Fruit fly (Drosophila melanogaster) whole organism: ENCODE results near the gene Elp6.

Experiments
- CG8478 ChIP-seq: fragments of >200 bp; optimal IDR thresholded peaks from 2 replicates; lab custom pipeline; 2018; ENCODE audit warnings: inconsistent platforms
- Dll ChIP-seq: fragments of >200 bp; optimal IDR thresholded peaks from 2 replicates; lab custom pipeline; 2017
- EcR ChIP-seq, 2 experiments: fragments of >200 bp; optimal IDR thresholded peaks; 2 replicates each; lab custom pipeline; 2017; ENCODE audit warnings: missing biosample characterization in 2 of 2, missing genetic modification characterization in 2 of 2, missing genetic modification reagents in 2 of 2
- pan ChIP-seq: fragments of >200 bp; optimal IDR thresholded peaks from 2 replicates; lab custom pipeline; 2017
- psq ChIP-seq: fragments of >200 bp; optimal IDR thresholded peaks from 2 replicates; lab custom pipeline; 2017
- usp ChIP-seq: fragments of >200 bp; optimal IDR thresholded peaks from 2 replicates; lab custom pipeline; 2017; ENCODE audit warnings: missing biosample characterization, missing genetic modification characterization, mixed read lengths

The Elp6 gene

dm6 chr3R:13365665-13366414 lies 870 bp downstream of the Elp6 start:
- TF ChIP-seq Dll (lab: Kevin White, UChicago) = no peak
- no peak for TF ChIP-seq pan (lab: Kevin White, UChicago)
- no peak for TF ChIP-seq CG8478 (lab: Kevin White, UChicago)
- TF ChIP-seq usp (GFP tag; lab: Kevin White, UChicago) = no peak
- no peak for TF ChIP-seq psq (lab: Kevin White, UChicago)
- no peak for TF ChIP-seq EcR (GFP tag; optimal IDR thresholded peaks at IDR 0.05; lab: Kevin White, UChicago)

- peak; percentile 90 for TF ChIP-seq Dll (lab: Kevin White, UChicago)
- no peak for TF ChIP-seq psq (lab: Kevin White, UChicago)
Observed at dm6 chr3R:13364175-13365174, 2.2 kb downstream of the Elp6 start, which contains the start of gene Dic1. Gene Dic1 (plus strand): TSS chr3R:13364938.

dm6 chr3R:13363347-13363994 lies 3.2 kb downstream of the Elp6 start:
- TF ChIP-seq Dll (lab: Kevin White, UChicago) = no peak
- TF ChIP-seq EcR (GFP tag; optimal IDR thresholded peaks at IDR 0.05; lab: Kevin White, UChicago) = no peak
- TF ChIP-seq CG8478 (lab: Kevin White, UChicago) = no peak
- no peak for TF ChIP-seq pan (lab: Kevin White, UChicago)
- no peak for TF ChIP-seq psq (lab: Kevin White, UChicago)
- TF ChIP-seq usp (GFP tag; lab: Kevin White, UChicago) = no peak

dm6 chr3R:13360108-13360507 lies 6.6 kb downstream of the Elp6 start:
- no peak for TF ChIP-seq CG8478 (lab: Kevin White, UChicago)
- no peak for TF ChIP-seq psq (lab: Kevin White, UChicago)
- TF ChIP-seq pan (lab: Kevin White, UChicago) = no peak
- no peak for TF ChIP-seq usp (GFP tag; lab: Kevin White, UChicago)
- TF ChIP-seq Dll (lab: Kevin White, UChicago) = no peak
- TF ChIP-seq EcR (GFP tag; optimal IDR thresholded peaks at IDR 0.05; lab: Kevin White, UChicago) = no peak

- TF ChIP-seq usp (GFP tag; lab: Kevin White, UChicago) = no peak
- no peak for TF ChIP-seq EcR (GFP tag; optimal IDR thresholded peaks at IDR 0.05; lab: Kevin White, UChicago)
- TF ChIP-seq psq (lab: Kevin White, UChicago) = no peak
- TF ChIP-seq Dll (lab: Kevin White, UChicago) = no peak
- no peak for TF ChIP-seq pan (lab: Kevin White, UChicago)
- no peak for TF ChIP-seq CG8478 (lab: Kevin White, UChicago)
Observed at dm6 chr3R:13356960-13357359, 9.8 kb downstream of the Elp6 start.

- no peak for TF ChIP-seq Dll (lab: Kevin White, UChicago)
Observed at dm6 chr3R:13353373-13353772, 13.3 kb downstream of the Elp6 start, which contains the start of gene mthl12. Gene mthl12 (plus strand): TSS chr3R:13353673.

- TF ChIP-seq CG8478 (lab: Kevin White, UChicago) = no peak
- TF ChIP-seq Dll (lab: Kevin White, UChicago) = no peak
- TF ChIP-seq pan (lab: Kevin White, UChicago) = no peak
- TF ChIP-seq EcR (GFP tag; optimal IDR thresholded peaks at IDR 0.05; lab: Kevin White, UChicago) = no peak
- no peak for TF ChIP-seq usp (GFP tag; lab: Kevin White, UChicago)
- no peak for TF ChIP-seq psq (lab: Kevin White, UChicago)
Observed at dm6 chr3R:13338030-13338429, 28.7 kb downstream of the Elp6 start, which contains the start of gene PK2-R1. Gene PK2-R1 (plus strand): TSS chr3R:13338330.

dm6 chr3R:13334007-13334406 lies 32.7 kb downstream of the Elp6 start, which contains the start of gene PK2-R2:
Gene PK2-R2 (minus strand): TSS chr3R:13334166.
- TF ChIP-seq usp (GFP tag; lab: Kevin White, UChicago) = no peak
- TF ChIP-seq pan (lab: Kevin White, UChicago) = no peak
- no peak for TF ChIP-seq Dll (lab: Kevin White, UChicago)
- no peak for TF ChIP-seq CG8478 (lab: Kevin White, UChicago)
- no peak for TF ChIP-seq psq (lab: Kevin White, UChicago)
- TF ChIP-seq EcR (GFP tag; optimal IDR thresholded peaks at IDR 0.05; lab: Kevin White, UChicago) = no peak

dm6 chr3R:13333031-13333430 lies 33.7 kb downstream of the Elp6 start:
- TF ChIP-seq CG8478 (lab: Kevin White, UChicago) (no peak), Dll (lab: Kevin White, UChicago) (no peak), psq (lab: Kevin White, UChicago) (no peak), EcR (GFP tag; optimal IDR thresholded peaks at IDR 0.05; lab: Kevin White, UChicago) (no peak), pan (lab: Kevin White, UChicago) (no peak), usp (GFP tag; lab: Kevin White, UChicago) (no peak)

- TF ChIP-seq psq (lab: Kevin White, UChicago) = no peak
- TF ChIP-seq pan (lab: Kevin White, UChicago) = no peak
- no peak for TF ChIP-seq CG8478 (lab: Kevin White, UChicago)
Observed at dm6 chr3R:13319873-13320272, 46.8 kb downstream of the Elp6 start.

dm6 chr3R:13319170-13319569 lies 47.5 kb downstream of the Elp6 start, which contains the start of gene CG45080:
Gene CG45080 (minus strand): TSS chr3R:13319270.
- TF ChIP-seq psq (lab: Kevin White, UChicago) (no peak), pan (lab: Kevin White, UChicago) (no peak), usp (GFP tag; lab: Kevin White, UChicago) (no peak), EcR (GFP tag; optimal IDR thresholded peaks at IDR 0.05; lab: Kevin White, UChicago) (no peak), Dll (lab: Kevin White, UChicago) (no peak), CG8478 (lab: Kevin White, UChicago) (no peak)
